Worm (Caenorhabditis elegans) whole organism, L3 larva: ENCODE data around the gene F22E5.11.

Source experiments
- ama-1 ChIP-seq: fragments of 150-350 bp; optimal IDR thresholded peaks from 2 replicates; lab custom pipeline; 2018
- ceh-16 ChIP-seq: sonication (generic microtip); optimal IDR thresholded peaks from 2 replicates; lab custom pipeline; 2017; ENCODE audit warnings: missing biosample characterization, missing genetic modification characterization
- ceh-82 ChIP-seq: fragments of 150-350 bp; optimal IDR thresholded peaks from 2 replicates; lab custom pipeline; 2014; ENCODE audit warnings: missing biosample characterization, missing genetic modification characterization
- elt-2 ChIP-seq: sonication (generic microtip); optimal IDR thresholded peaks from 2 replicates; lab custom pipeline; 2016; ENCODE audit warnings: missing genetic modification reagents, mild to moderate bottlenecking, missing genetic modification characterization, missing compliant biosample characterization
- fkh-10 ChIP-seq: sonication (generic microtip); optimal IDR thresholded peaks from 2 replicates; lab custom pipeline; 2017; ENCODE audit warnings: missing biosample characterization, missing genetic modification reagents, missing genetic modification characterization
- jun-1 ChIP-seq: fragments of 150-350 bp; optimal IDR thresholded peaks from 2 replicates; lab custom pipeline; 2014; ENCODE audit warnings: missing biosample characterization, missing genetic modification reagents, missing genetic modification characterization
- mml-1 ChIP-seq: fragments of 150-350 bp; sonication (generic microtip); optimal IDR thresholded peaks from 3 replicates; lab custom pipeline; 2014; ENCODE audit warnings: missing biosample characterization, missing genetic modification characterization
- nhr-12 ChIP-seq: fragments of 150-350 bp; optimal IDR thresholded peaks from 2 replicates; lab custom pipeline; 2014; ENCODE audit warnings: missing biosample characterization, missing genetic modification characterization
- nhr-25 ChIP-seq: sonication (generic microtip); optimal IDR thresholded peaks from 2 replicates; lab custom pipeline; 2017; ENCODE audit warnings: missing biosample characterization, missing genetic modification characterization
- tbx-2 ChIP-seq: sonication (generic microtip); optimal IDR thresholded peaks from 2 replicates; lab custom pipeline; 2016; ENCODE audit warnings: mild to moderate bottlenecking, missing genetic modification characterization, missing compliant biosample characterization
- unc-39 ChIP-seq: sonication (generic microtip); optimal IDR thresholded peaks from 4 replicates; lab custom pipeline; 2017; ENCODE audit warnings: missing biosample characterization, missing genetic modification characterization
- unc-62 ChIP-seq: fragments of 150-350 bp; sonication (generic microtip); optimal IDR thresholded peaks from 4 replicates; lab custom pipeline; 2014; ENCODE audit warnings: missing biosample characterization, missing genetic modification reagents, missing genetic modification characterization
- zag-1 ChIP-seq: fragments of 150-350 bp; optimal IDR thresholded peaks from 2 replicates; lab custom pipeline; 2014; ENCODE audit warnings: missing biosample characterization, missing genetic modification characterization
- ztf-11 ChIP-seq: fragments of 150-350 bp; optimal IDR thresholded peaks from 2 replicates; lab custom pipeline; 2014; ENCODE audit warnings: missing biosample characterization, missing genetic modification characterization

DNA sequence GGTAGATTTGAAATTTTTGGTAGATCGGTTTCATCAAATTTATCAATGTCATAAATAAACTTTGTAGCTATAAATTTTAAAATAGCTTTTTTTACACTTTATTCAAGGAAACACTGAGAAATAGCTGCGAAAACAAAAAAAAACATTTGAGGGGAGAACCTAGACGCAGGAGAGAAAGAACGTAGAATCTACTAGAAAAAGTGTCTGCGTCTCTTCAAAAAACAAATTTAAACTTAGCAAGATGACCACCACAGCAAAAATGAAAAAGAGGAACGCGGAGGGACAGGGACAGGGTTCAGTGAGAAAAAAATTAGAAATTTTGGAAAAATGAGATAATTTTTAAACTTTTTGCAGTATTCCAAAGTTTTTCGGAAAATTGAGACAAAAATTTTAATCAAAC, 4.6 kb upstream of the F22E5.11 start:
- TF ChIP-seq ceh-82 (tag; lab: Kevin White, UChicago) (no peak), tbx-2 (tag; lab: Kevin White, UChicago) (no peak), unc-39 (no peak), mml-1 (tag; lab: Kevin White, UChicago) (no peak), elt-2 (tag; lab: Kevin White, UChicago) (no peak), fkh-10 (GFP tag; lab: Kevin White, UChicago) (no peak), unc-62 (GFP tag; lab: Kevin White, UChicago) (no peak), ztf-11 (no peak), ceh-16 (no peak), zag-1 (tag; lab: Kevin White, UChicago) (no peak), nhr-12 (tag; lab: Kevin White, UChicago) (no peak), ama-1 (no peak), jun-1 (tag; lab: Kevin White, UChicago) (no peak), nhr-25 (tag; lab: Kevin White, UChicago) (no peak)
